Worm (Caenorhabditis elegans) whole organism, mixed stage, embryonic: ENCODE results near the gene srt-29.

Experiments used
- M03D4.4 ChIP-seq: sonication (generic microtip); optimal IDR thresholded peaks from 2 replicates; lab custom pipeline; 2017; ENCODE audit warnings: mild to moderate bottlenecking, missing genetic modification characterization, missing compliant biosample characterization
- bed-3 ChIP-seq: fragments of 200-800 bp; sonication (Bioruptor generic); optimal IDR thresholded peaks from 3 replicates; lab custom pipeline; 2018; ENCODE audit warnings: mild to moderate bottlenecking, missing genetic modification characterization, moderate library complexity, missing compliant biosample characterization
- blmp-1 ChIP-seq: fragments of 150-350 bp; optimal IDR thresholded peaks from 2 replicates; lab custom pipeline; 2014; ENCODE audit warnings: missing biosample characterization, missing genetic modification characterization
- ceh-39 ChIP-seq: fragments of 150-350 bp; optimal IDR thresholded peaks from 2 replicates; lab custom pipeline; 2014; ENCODE audit warnings: missing biosample characterization, missing genetic modification characterization
- ceh-43 ChIP-seq: fragments of 200-800 bp; sonication (Bioruptor generic); optimal IDR thresholded peaks from 2 replicates; lab custom pipeline; 2018; ENCODE audit warnings: mild to moderate bottlenecking, missing genetic modification characterization, moderate library complexity, missing compliant biosample characterization
- ceh-83 ChIP-seq: fragments of 200-800 bp; sonication (Bioruptor generic); optimal IDR thresholded peaks from 2 replicates; lab custom pipeline; 2018; ENCODE audit warnings: mild to moderate bottlenecking, missing genetic modification characterization, missing compliant biosample characterization
- ces-1 ChIP-seq: fragments of 150-350 bp; optimal IDR thresholded peaks from 2 replicates; lab custom pipeline; 2014; ENCODE audit warnings: missing biosample characterization, missing genetic modification reagents, missing genetic modification characterization
- cnd-1 ChIP-seq: fragments of 200-800 bp; sonication (Bioruptor generic); optimal IDR thresholded peaks from 2 replicates; lab custom pipeline; 2018; ENCODE audit warnings: mild to moderate bottlenecking, missing genetic modification characterization, missing compliant biosample characterization
- drap-1 ChIP-seq: fragments of 200-800 bp; sonication (Bioruptor generic); optimal IDR thresholded peaks from 3 replicates; lab custom pipeline; 2018; ENCODE audit warnings: mild to moderate bottlenecking, missing genetic modification characterization, missing compliant biosample characterization
- elt-1 ChIP-seq: sonication (generic microtip); optimal IDR thresholded peaks from 2 replicates; lab custom pipeline; 2017; ENCODE audit warnings: missing genetic modification characterization, mild to moderate bottlenecking, missing compliant biosample characterization, antibody characterized with exemption, moderate library complexity, borderline replicate concordance; ENCODE audit not compliant: insufficient read depth
- elt-3 ChIP-seq: fragments of 150-350 bp; optimal IDR thresholded peaks from 2 replicates; lab custom pipeline; 2014; ENCODE audit warnings: missing biosample characterization, missing genetic modification characterization
- flh-1 ChIP-seq: fragments of 200-800 bp; sonication (Bioruptor generic); optimal IDR thresholded peaks from 2 replicates; lab custom pipeline; 2018; ENCODE audit warnings: mild to moderate bottlenecking, missing genetic modification characterization, moderate library complexity, missing compliant biosample characterization
- ham-2 ChIP-seq: fragments of 200-800 bp; sonication (Bioruptor generic); optimal IDR thresholded peaks from 2 replicates; lab custom pipeline; 2018; ENCODE audit warnings: mild to moderate bottlenecking, missing genetic modification characterization, missing compliant biosample characterization
- hlh-1 ChIP-seq: fragments of 150-350 bp; optimal IDR thresholded peaks from 2 replicates; lab custom pipeline; 2014; ENCODE audit warnings: missing biosample characterization, missing genetic modification reagents, missing genetic modification characterization
- lin-13 ChIP-seq: fragments of 150-350 bp; optimal IDR thresholded peaks from 2 replicates; lab custom pipeline; 2014; ENCODE audit warnings: missing biosample characterization, missing genetic modification characterization
- lin-32 ChIP-seq: fragments of 200-800 bp; sonication (Bioruptor generic); optimal IDR thresholded peaks from 2 replicates; lab custom pipeline; 2018; ENCODE audit warnings: mild to moderate bottlenecking, missing genetic modification characterization, missing compliant biosample characterization
- lsy-2 ChIP-seq: fragments of 150-350 bp; optimal IDR thresholded peaks from 2 replicates; lab custom pipeline; 2014; ENCODE audit warnings: missing biosample characterization, missing genetic modification characterization
- mab-5 ChIP-seq: fragments of 150-350 bp; optimal IDR thresholded peaks from 2 replicates; lab custom pipeline; 2014; ENCODE audit warnings: missing biosample characterization, missing genetic modification characterization
- mep-1 ChIP-seq: fragments of 150-350 bp; optimal IDR thresholded peaks from 2 replicates; lab custom pipeline; 2017; ENCODE audit warnings: missing biosample characterization, missing genetic modification reagents, missing genetic modification characterization, inconsistent platforms
- mls-2 ChIP-seq: sonication (generic microtip); optimal IDR thresholded peaks from 2 replicates; lab custom pipeline; 2016; ENCODE audit warnings: mild to moderate bottlenecking, missing genetic modification characterization, moderate library complexity, missing compliant biosample characterization
- nhr-12 ChIP-seq: fragments of 150-350 bp; optimal IDR thresholded peaks from 2 replicates; lab custom pipeline; 2014; ENCODE audit warnings: missing biosample characterization, missing genetic modification characterization
- nhr-2 ChIP-seq: fragments of 150-350 bp; optimal IDR thresholded peaks from 2 replicates; lab custom pipeline; 2014; ENCODE audit warnings: missing biosample characterization, missing genetic modification characterization
- nhr-237 ChIP-seq: fragments of 150-350 bp; optimal IDR thresholded peaks from 2 replicates; lab custom pipeline; 2014; ENCODE audit warnings: missing biosample characterization, missing genetic modification characterization
- nhr-28 ChIP-seq: fragments of 150-350 bp; optimal IDR thresholded peaks from 2 replicates; lab custom pipeline; 2014; ENCODE audit warnings: missing biosample characterization, missing genetic modification characterization
- nhr-76 ChIP-seq: sonication (generic microtip); optimal IDR thresholded peaks from 2 replicates; lab custom pipeline; 2017; ENCODE audit warnings: missing biosample characterization, missing genetic modification characterization
- pha-4 ChIP-seq: fragments of 150-350 bp; optimal IDR thresholded peaks from 2 replicates; lab custom pipeline; 2018; ENCODE audit warnings: missing biosample characterization, missing genetic modification reagents, missing genetic modification characterization
- sem-2 ChIP-seq: fragments of 200-800 bp; sonication (Bioruptor generic); optimal IDR thresholded peaks from 2 replicates; lab custom pipeline; 2018; ENCODE audit warnings: mild to moderate bottlenecking, missing genetic modification characterization, missing compliant biosample characterization
- snpc-4 ChIP-seq: fragments of 150-350 bp; optimal IDR thresholded peaks from 2 replicates; lab custom pipeline; 2014; ENCODE audit warnings: missing biosample characterization, missing genetic modification characterization
- sptf-1 ChIP-seq: sonication (generic microtip); optimal IDR thresholded peaks from 2 replicates; lab custom pipeline; 2017; ENCODE audit warnings: mild to moderate bottlenecking, missing genetic modification characterization, moderate library complexity, missing compliant biosample characterization
- tbx-8 ChIP-seq: fragments of 200-800 bp; sonication (Bioruptor generic); optimal IDR thresholded peaks from 2 replicates; lab custom pipeline; 2018; ENCODE audit warnings: mild to moderate bottlenecking, missing genetic modification characterization, moderate library complexity, missing compliant biosample characterization
- unc-120 ChIP-seq: sonication (generic microtip); optimal IDR thresholded peaks from 2 replicates; lab custom pipeline; 2017; ENCODE audit warnings: missing genetic modification characterization, missing compliant biosample characterization; ENCODE audit not compliant: poor library complexity, severe bottlenecking
- unc-62 ChIP-seq: fragments of 150-350 bp; optimal IDR thresholded peaks from 2 replicates; lab custom pipeline; 2014; ENCODE audit warnings: missing biosample characterization, missing genetic modification reagents, missing genetic modification characterization
- zip-8 ChIP-seq: fragments of 150-350 bp; optimal IDR thresholded peaks from 2 replicates; lab custom pipeline; 2014; ENCODE audit warnings: missing biosample characterization, missing genetic modification characterization

The srt-29 gene

DNA sequence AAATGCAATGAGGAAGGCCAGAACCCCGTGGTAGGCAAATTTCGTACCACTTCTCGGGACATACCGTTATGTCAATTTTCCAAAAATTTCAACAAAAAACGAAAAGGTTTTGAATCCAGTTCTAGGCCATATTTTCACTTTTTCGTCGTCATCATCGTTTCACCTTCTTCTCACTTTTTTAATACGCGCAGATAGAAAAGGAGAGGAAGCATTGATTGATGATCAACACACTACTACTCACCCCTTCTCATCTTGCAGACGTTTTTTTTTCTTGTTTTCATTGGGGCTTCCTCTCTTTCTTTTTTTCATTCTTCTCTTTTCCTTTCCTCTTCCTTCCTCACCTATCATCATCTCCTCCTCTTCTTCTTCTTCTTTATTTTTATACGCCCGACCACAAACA, 43.2 kb downstream of the srt-29 start:
- TF ChIP-seq pha-4 (tag; lab: Kevin White, UChicago) (no peak), elt-3 (tag; lab: Kevin White, UChicago) (no peak), unc-62 (no peak), blmp-1 (tag; lab: Kevin White, UChicago) (peak; percentile 6), lin-32 (GFP tag; lab: Kevin White, UChicago) (no peak)

DNA sequence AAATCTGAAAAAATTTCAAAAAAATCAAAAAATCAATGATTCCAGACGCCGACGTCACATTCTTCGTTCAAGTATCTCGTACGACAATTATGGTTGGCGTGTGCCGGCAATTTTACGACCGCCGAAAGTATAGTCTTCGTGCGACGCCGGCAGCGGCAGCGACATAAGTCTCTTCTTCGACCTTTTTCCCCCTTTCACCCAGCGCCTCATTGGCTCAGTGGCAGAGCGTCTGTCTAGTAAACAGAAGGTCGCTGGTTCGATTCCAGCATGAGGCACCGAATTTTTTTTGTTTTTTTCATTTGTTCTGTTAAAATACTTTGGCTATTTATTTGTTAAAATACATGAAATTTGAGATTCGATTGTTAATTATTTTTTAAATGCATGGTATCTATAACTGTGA, 45.1 kb downstream of the srt-29 start:
- TF ChIP-seq sem-2 (GFP tag; lab: Kevin White, UChicago) (peak; percentile 59), cnd-1 (tag; lab: Kevin White, UChicago) (peak; percentile 59), drap-1 (GFP tag; lab: Kevin White, UChicago) (peak; percentile 60), ceh-83 (GFP tag; lab: Kevin White, UChicago) (peak; percentile 90), bed-3 (GFP tag; lab: Kevin White, UChicago) (peak; percentile 61), sptf-1 (tag; lab: Kevin White, UChicago) (peak; percentile 79), unc-62 (no peak), flh-1 (GFP tag; lab: Kevin White, UChicago) (peak; percentile 14), nhr-2 (tag; lab: Kevin White, UChicago) (no peak), M03D4.4 (tag; lab: Kevin White, UChicago) (peak; percentile 63), hlh-1 (tag; lab: Kevin White, UChicago) (peak; percentile 10), nhr-76 (tag; lab: Kevin White, UChicago) (no peak), ceh-43 (GFP tag; lab: Kevin White, UChicago) (peak; percentile 49), ceh-39 (tag; lab: Kevin White, UChicago) (no peak), unc-120 (tag; lab: Kevin White, UChicago) (peak; percentile 32), mls-2 (tag; lab: Kevin White, UChicago) (peak; percentile 81)

- no peak for TF ChIP-seq sem-2 (GFP tag; lab: Kevin White, UChicago)
- peak; percentile 40 for TF ChIP-seq mls-2 (tag; lab: Kevin White, UChicago)
- TF ChIP-seq hlh-1 (tag; lab: Kevin White, UChicago): no peak
- TF ChIP-seq nhr-28 (tag; lab: Kevin White, UChicago): no peak
- peak; percentile 73 for TF ChIP-seq nhr-237 (tag; lab: Kevin White, UChicago)
- TF ChIP-seq mep-1 (tag; lab: Kevin White, UChicago): peak; percentile 69
- TF ChIP-seq unc-120 (tag; lab: Kevin White, UChicago): no peak
- peak; percentile 91 for TF ChIP-seq ces-1 (GFP tag; lab: Kevin White, UChicago)
- no peak for TF ChIP-seq elt-1
- TF ChIP-seq elt-3 (tag; lab: Kevin White, UChicago): no peak
- TF ChIP-seq blmp-1 (tag; lab: Kevin White, UChicago): no peak
- no peak for TF ChIP-seq snpc-4 (tag; lab: Kevin White, UChicago)
- TF ChIP-seq M03D4.4 (tag; lab: Kevin White, UChicago): no peak
- no peak for TF ChIP-seq ceh-83 (GFP tag; lab: Kevin White, UChicago)
- no peak for TF ChIP-seq cnd-1 (tag; lab: Kevin White, UChicago)
- TF ChIP-seq lsy-2 (tag; lab: Kevin White, UChicago): peak; percentile 61
- no peak for TF ChIP-seq nhr-76 (tag; lab: Kevin White, UChicago)
- peak; percentile 95 for TF ChIP-seq mab-5 (tag; lab: Kevin White, UChicago)
- TF ChIP-seq sptf-1 (tag; lab: Kevin White, UChicago): peak; percentile 54
- TF ChIP-seq flh-1 (GFP tag; lab: Kevin White, UChicago): no peak
- peak; percentile 60 for TF ChIP-seq lin-13 (tag; lab: Kevin White, UChicago)
- TF ChIP-seq zip-8: no peak
- TF ChIP-seq ceh-43 (GFP tag; lab: Kevin White, UChicago): peak; percentile 14
- no peak for TF ChIP-seq drap-1 (GFP tag; lab: Kevin White, UChicago)
- TF ChIP-seq tbx-8 (GFP tag; lab: Kevin White, UChicago): no peak
- no peak for TF ChIP-seq lin-32 (GFP tag; lab: Kevin White, UChicago)
- no peak for TF ChIP-seq nhr-12 (tag; lab: Kevin White, UChicago)
- peak; percentile 65 for TF ChIP-seq pha-4 (tag; lab: Kevin White, UChicago)
- no peak for TF ChIP-seq bed-3 (GFP tag; lab: Kevin White, UChicago)
These were observed 46.3 kb downstream of the srt-29 start, which contains the start of gene W02G9.3 for ce11 chrV:2672603-2673002. TSS of gene W02G9.3 (plus strand) at chrV:2672986.

- TF ChIP-seq zip-8 (no peak), ceh-83 (GFP tag; lab: Kevin White, UChicago) (no peak), ham-2 (GFP tag; lab: Kevin White, UChicago) (no peak), flh-1 (GFP tag; lab: Kevin White, UChicago) (no peak), hlh-1 (tag; lab: Kevin White, UChicago) (no peak), elt-1 (no peak), pha-4 (tag; lab: Kevin White, UChicago) (no peak), mab-5 (tag; lab: Kevin White, UChicago) (no peak), nhr-2 (tag; lab: Kevin White, UChicago) (no peak), sptf-1 (tag; lab: Kevin White, UChicago) (no peak), lin-13 (tag; lab: Kevin White, UChicago) (no peak), M03D4.4 (tag; lab: Kevin White, UChicago) (no peak), nhr-76 (tag; lab: Kevin White, UChicago) (no peak), bed-3 (GFP tag; lab: Kevin White, UChicago) (no peak), cnd-1 (tag; lab: Kevin White, UChicago) (no peak), mls-2 (tag; lab: Kevin White, UChicago) (no peak), nhr-237 (tag; lab: Kevin White, UChicago) (no peak), blmp-1 (tag; lab: Kevin White, UChicago) (no peak), lin-32 (GFP tag; lab: Kevin White, UChicago) (no peak)
These were observed 47.8 kb downstream of the srt-29 start, which contains the start of gene kel-8 for ce11 chrV:2671155-2671554. TSS of gene kel-8 (plus strand) at chrV:2671455.
